Fruit fly (Drosophila melanogaster) whole organism, embryonic: ENCODE results near the gene Esyt2.

Experiments
- Aef1 ChIP-seq: fragments of 200-800 bp; sonication (Bioruptor generic); IDR thresholded peaks from 3 replicates; pipeline ENCODE4 v1.3.6; 2022; ENCODE audit warnings: missing biosample characterization, missing genetic modification characterization
- BEAF-32 ChIP-seq: fragments of 200-800 bp; sonication (Bioruptor generic); optimal IDR thresholded peaks from 3 replicates; lab custom pipeline; 2017; ENCODE audit warnings: missing biosample characterization, missing genetic modification characterization, mild to moderate bottlenecking, moderate library complexity, missing genetic modification reagents
- BtbVII ChIP-seq: fragments of 200-800 bp; sonication (Bioruptor generic); optimal IDR thresholded peaks from 3 replicates; lab custom pipeline; 2017; ENCODE audit warnings: missing biosample characterization, mild to moderate bottlenecking, missing genetic modification characterization
- CG10543 ChIP-seq: fragments of 200-800 bp; sonication (Bioruptor generic); optimal IDR thresholded peaks from 3 replicates; lab custom pipeline; 2017; ENCODE audit warnings: missing biosample characterization, mild to moderate bottlenecking, missing genetic modification characterization, moderate library complexity
- CG12659 ChIP-seq: fragments of 200-800 bp; sonication (Bioruptor generic); optimal IDR thresholded peaks from 3 replicates; lab custom pipeline; 2017; ENCODE audit warnings: mild to moderate bottlenecking, missing biosample characterization, missing genetic modification reagents, missing genetic modification characterization
- CG14050 ChIP-seq: fragments of 200-800 bp; sonication (Bioruptor generic); IDR thresholded peaks from 3 replicates; pipeline ENCODE4 v1.3.6; 2022; ENCODE audit warnings: missing biosample characterization, missing genetic modification characterization
- CG1529 ChIP-seq: fragments of 200-800 bp; sonication (Bioruptor generic); optimal IDR thresholded peaks from 3 replicates; lab custom pipeline; 2018; ENCODE audit warnings: missing biosample characterization, missing genetic modification characterization
- CG17802 ChIP-seq: fragments of 200-800 bp; sonication (Bioruptor generic); optimal IDR thresholded peaks from 2 replicates; lab custom pipeline; 2018; ENCODE audit warnings: missing biosample characterization, mild to moderate bottlenecking, missing genetic modification characterization, moderate library complexity
- CG31224 ChIP-seq: fragments of 200-800 bp; sonication (Bioruptor generic); IDR thresholded peaks from 2 replicates; pipeline ENCODE4 v1.3.6; 2022; ENCODE audit warnings: missing biosample characterization, missing genetic modification characterization
- CG3163 ChIP-seq: fragments of 200-800 bp; sonication (Bioruptor generic); optimal IDR thresholded peaks from 3 replicates; lab custom pipeline; 2016; ENCODE audit warnings: missing biosample characterization, missing genetic modification characterization
- CG4404 ChIP-seq: fragments of 200-800 bp; sonication (Bioruptor generic); IDR thresholded peaks from 2 replicates; pipeline ENCODE4 v1.3.6; 2022; ENCODE audit warnings: missing biosample characterization, missing genetic modification characterization
- CG4730 ChIP-seq: fragments of 200-800 bp; sonication (Bioruptor generic); IDR thresholded peaks from 2 replicates; pipeline ENCODE4 v1.3.6; 2022; ENCODE audit warnings: missing biosample characterization, missing genetic modification characterization
- CG6689 ChIP-seq: fragments of 200-800 bp; sonication (Bioruptor generic); IDR thresholded peaks from 2 replicates; pipeline ENCODE4 v1.3.6; 2022; ENCODE audit warnings: missing biosample characterization, missing genetic modification characterization
- CG7372 ChIP-seq: fragments of 200-800 bp; sonication (Bioruptor generic); IDR thresholded peaks from 2 replicates; pipeline ENCODE4 v1.3.6; 2022; ENCODE audit warnings: missing biosample characterization, missing genetic modification characterization
- CG7963 ChIP-seq: fragments of 200-800 bp; sonication (Bioruptor generic); IDR thresholded peaks from 3 replicates; pipeline ENCODE4 v1.3.6; 2022; ENCODE audit warnings: missing biosample characterization, missing genetic modification characterization; ENCODE audit not compliant: partially characterized antibody
- CG7987 ChIP-seq: fragments of 200-800 bp; sonication (Bioruptor generic); optimal IDR thresholded peaks from 2 replicates; lab custom pipeline; 2018; ENCODE audit warnings: missing biosample characterization, mild to moderate bottlenecking, missing genetic modification characterization, moderate library complexity
- CG9727 ChIP-seq: fragments of 200-800 bp; sonication (Bioruptor generic); optimal IDR thresholded peaks from 3 replicates; lab custom pipeline; 2017; ENCODE audit warnings: missing biosample characterization, mild to moderate bottlenecking, missing genetic modification characterization
- Camta ChIP-seq: fragments of 200-800 bp; sonication (Bioruptor generic); optimal IDR thresholded peaks from 2 replicates; lab custom pipeline; 2016; ENCODE audit warnings: missing biosample characterization, missing genetic modification characterization
- CkIIα-i1 ChIP-seq: fragments of 200-800 bp; sonication (Bioruptor generic); IDR thresholded peaks from 2 replicates; pipeline ENCODE4 v1.3.6; 2022; ENCODE audit warnings: missing biosample characterization, missing genetic modification characterization
- Dip2 ChIP-seq: fragments of 200-800 bp; sonication (Bioruptor generic); IDR thresholded peaks from 2 replicates; pipeline ENCODE4 v1.3.6; 2022; ENCODE audit warnings: missing biosample characterization, missing genetic modification characterization
- Gug ChIP-seq: fragments of 200-800 bp; sonication (Bioruptor generic); IDR thresholded peaks from 4 replicates; pipeline ENCODE4 v1.3.6; 2022; ENCODE audit warnings: missing biosample characterization, missing genetic modification characterization
- Hmx ChIP-seq: fragments of 200-800 bp; sonication (Bioruptor generic); optimal IDR thresholded peaks from 2 replicates; lab custom pipeline; 2016; ENCODE audit warnings: missing biosample characterization, missing genetic modification characterization
- Hsf ChIP-seq: fragments of 200-800 bp; sonication (Bioruptor generic); optimal IDR thresholded peaks from 3 replicates; lab custom pipeline; 2016; ENCODE audit warnings: missing biosample characterization, missing genetic modification characterization
- Jarid2 ChIP-seq: fragments of 200-800 bp; sonication (Bioruptor generic); optimal IDR thresholded peaks from 3 replicates; lab custom pipeline; 2017; ENCODE audit warnings: mild to moderate bottlenecking, missing biosample characterization, missing genetic modification reagents, missing genetic modification characterization
- Max ChIP-seq: fragments of 200-800 bp; sonication (Bioruptor generic); optimal IDR thresholded peaks from 2 replicates; lab custom pipeline; 2016; ENCODE audit warnings: missing biosample characterization, mild to moderate bottlenecking, missing genetic modification characterization
- NFAT ChIP-seq: fragments of 200-800 bp; sonication (Bioruptor generic); IDR thresholded peaks from 2 replicates; pipeline ENCODE4 v1.3.6; 2022; ENCODE audit warnings: missing biosample characterization, missing genetic modification characterization
- Nf-YC ChIP-seq: fragments of 200-800 bp; optimal IDR thresholded peaks from 3 replicates; lab custom pipeline; 2019; ENCODE audit warnings: missing biosample characterization, mild to moderate bottlenecking, missing genetic modification characterization, moderate library complexity
- PHDP ChIP-seq: fragments of 200-800 bp; sonication (Bioruptor generic); optimal IDR thresholded peaks from 3 replicates; lab custom pipeline; 2018; ENCODE audit warnings: missing biosample characterization, mild to moderate bottlenecking, missing genetic modification characterization, moderate library complexity
- Ptx1 ChIP-seq: fragments of 200-800 bp; sonication (Bioruptor generic); IDR thresholded peaks from 2 replicates; pipeline ENCODE4 v1.3.6; 2022; ENCODE audit warnings: missing biosample characterization, missing genetic modification characterization
- Ssrp ChIP-seq: fragments of 200-800 bp; sonication (Bioruptor generic); optimal IDR thresholded peaks from 2 replicates; lab custom pipeline; 2018; ENCODE audit warnings: missing biosample characterization, mild to moderate bottlenecking, missing genetic modification characterization, moderate library complexity
- Usf ChIP-seq: fragments of 200-800 bp; sonication (Bioruptor generic); optimal IDR thresholded peaks from 2 replicates; lab custom pipeline; 2017; ENCODE audit warnings: missing genotype, missing biosample characterization, missing genetic modification characterization
- Xrp1 ChIP-seq: fragments of 200-800 bp; sonication (Bioruptor generic); IDR thresholded peaks from 2 replicates; pipeline ENCODE4 v1.3.6; 2022; ENCODE audit warnings: missing biosample characterization, missing genetic modification characterization
- ase ChIP-seq: fragments of 200-800 bp; sonication (Bioruptor generic); IDR thresholded peaks from 3 replicates; pipeline ENCODE4 v1.3.6; 2022; ENCODE audit warnings: missing biosample characterization, missing genetic modification characterization
- az2 ChIP-seq: fragments of 200-800 bp; sonication (Bioruptor generic); optimal IDR thresholded peaks from 3 replicates; lab custom pipeline; 2016; ENCODE audit warnings: missing biosample characterization, missing genetic modification characterization
- bab2 ChIP-seq: fragments of 200-800 bp; sonication (Bioruptor generic); optimal IDR thresholded peaks from 2 replicates; lab custom pipeline; 2016; ENCODE audit warnings: missing biosample characterization, missing genetic modification characterization
- btn ChIP-seq: fragments of 200-800 bp; sonication (Bioruptor generic); optimal IDR thresholded peaks from 2 replicates; lab custom pipeline; 2016; ENCODE audit warnings: missing biosample characterization, missing genetic modification characterization
- cato ChIP-seq: fragments of 200-800 bp; sonication (Bioruptor generic); optimal IDR thresholded peaks from 2 replicates; lab custom pipeline; 2016; ENCODE audit warnings: missing biosample characterization, missing genetic modification characterization, borderline replicate concordance
- chinmo ChIP-seq: fragments of 200-800 bp; sonication (Bioruptor generic); IDR thresholded peaks from 4 replicates; pipeline ENCODE4 v1.3.6; 2022; ENCODE audit warnings: missing biosample characterization, missing genetic modification characterization; ENCODE audit not compliant: partially characterized antibody
- ci ChIP-seq: fragments of 200-800 bp; sonication (Bioruptor generic); IDR thresholded peaks from 3 replicates; pipeline ENCODE4 v1.3.6; 2022; ENCODE audit warnings: missing biosample characterization, missing genetic modification characterization
- corto ChIP-seq: fragments of 200-800 bp; sonication (Bioruptor generic); optimal IDR thresholded peaks from 2 replicates; lab custom pipeline; 2016; ENCODE audit warnings: missing biosample characterization, mild to moderate bottlenecking, missing genetic modification characterization, moderate library complexity
- dysf ChIP-seq: fragments of 200-800 bp; sonication (Bioruptor generic); IDR thresholded peaks from 3 replicates; pipeline ENCODE4 v1.3.6; 2022; ENCODE audit warnings: missing biosample characterization, missing genetic modification characterization
- ewg ChIP-seq: fragments of 200-800 bp; sonication (Bioruptor generic); optimal IDR thresholded peaks from 3 replicates; lab custom pipeline; 2017; ENCODE audit warnings: mild to moderate bottlenecking, missing biosample characterization, missing genetic modification reagents, missing genetic modification characterization
- fd102C ChIP-seq: fragments of 200-800 bp; sonication (Bioruptor generic); optimal IDR thresholded peaks from 2 replicates; lab custom pipeline; 2018; ENCODE audit warnings: missing biosample characterization, mild to moderate bottlenecking, missing genetic modification characterization, moderate library complexity
- gt ChIP-seq: fragments of 200-800 bp; sonication (Bioruptor generic); IDR thresholded peaks from 2 replicates; pipeline ENCODE4 v1.3.6; 2022; ENCODE audit warnings: missing biosample characterization, missing genetic modification characterization
- hb ChIP-seq: fragments of 200-800 bp; sonication (Bioruptor generic); IDR thresholded peaks from 3 replicates; pipeline ENCODE4 v1.3.6; 2022; ENCODE audit warnings: missing biosample characterization, missing genetic modification characterization; ENCODE audit not compliant: partially characterized antibody
- hth ChIP-seq: fragments of >200 bp; optimal IDR thresholded peaks from 2 replicates; lab custom pipeline; 2017; ENCODE audit warnings: inconsistent platforms
- insv ChIP-seq, 2 experiments: fragments of 200-800 bp; sonication (Bioruptor generic); optimal IDR thresholded peaks; 3 replicates each; lab custom pipeline; 2016 to 2018; ENCODE audit warnings: missing biosample characterization in 2 of 2, missing genetic modification characterization in 2 of 2
- nerfin-2 ChIP-seq: fragments of 200-800 bp; sonication (Bioruptor generic); IDR thresholded peaks from 2 replicates; pipeline ENCODE4 v1.3.6; 2022; ENCODE audit warnings: missing biosample characterization, missing genetic modification characterization; ENCODE audit not compliant: partially characterized antibody
- prd ChIP-seq, 3 experiments: fragments of >200 bp in 2 of 3; fragments of 200-800 bp in 1 of 3; sonication (Bioruptor generic) in 1 of 3; optimal IDR thresholded peaks in 2 of 3; IDR thresholded peaks in 1 of 3; 2 replicates in 2 of 3; 3 replicates in 1 of 3; pipeline versions ENCODE4 v1.3.6 to Lab custom; 2017 to 2022; ENCODE audit warnings: missing biosample characterization in 1 of 3, missing genetic modification characterization in 1 of 3
- ranshi ChIP-seq: fragments of 200-800 bp; sonication (Bioruptor generic); IDR thresholded peaks from 2 replicates; pipeline ENCODE4 v1.3.6; 2022; ENCODE audit warnings: missing biosample characterization, missing genetic modification characterization
- slbo ChIP-seq: fragments of 200-800 bp; sonication (Bioruptor generic); IDR thresholded peaks from 2 replicates; pipeline ENCODE4 v1.3.6; 2022; ENCODE audit warnings: missing biosample characterization, missing genetic modification characterization

Esyt2 gene

DNA sequence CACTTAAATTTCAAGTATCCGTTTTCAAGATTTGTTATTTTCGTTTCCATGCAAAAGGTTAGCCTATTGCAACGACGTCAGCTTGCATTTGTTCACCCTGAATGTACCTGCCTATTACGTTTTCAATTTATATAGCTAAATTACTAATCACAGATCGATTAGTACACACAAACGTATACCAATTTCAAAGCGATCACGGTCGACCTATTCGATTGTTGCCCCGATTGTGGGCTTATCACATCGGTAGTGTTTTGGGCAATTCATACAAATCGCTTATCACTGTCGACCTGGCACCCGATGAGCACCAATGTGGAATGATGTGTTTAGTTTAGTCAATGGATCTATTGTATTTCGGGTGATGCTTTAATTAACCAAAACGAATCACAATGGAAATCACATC lies 52.4 kb downstream of the Esyt2 start (continued):
- TF ChIP-seq ewg (no peak), hth (no peak), CG7987 (GFP tag; lab: Kevin White, UChicago) (no peak), chinmo (GFP tag; lab: Robert Waterston, UW) (0 out of 4 replicates have a peak, but pooled peaks have one; percentile 48), BtbVII (GFP tag; lab: Kevin White, UChicago) (no peak), Nf-YC (tag; lab: Kevin White, UChicago) (no peak), CG9727 (no peak), CG4730 (no peak), Hmx (GFP tag; lab: Kevin White, UChicago) (no peak), CG31224 (GFP tag; lab: Robert Waterston, UW) (no peak), fd102C (GFP tag; lab: Kevin White, UChicago) (no peak), CG7372 (GFP tag; lab: Robert Waterston, UW) (no peak), CG1529 (GFP tag; lab: Kevin White, UChicago) (no peak), CG17802 (tag; lab: Kevin White, UChicago) (no peak), slbo (GFP tag; lab: Robert Waterston, UW) (no peak), ranshi (GFP tag; lab: Robert Waterston, UW) (no peak), CG4404 (GFP tag; lab: Robert Waterston, UW) (no peak), ci (0 out of 3 replicates have a peak, but pooled peaks have one; percentile 10), Aef1 (GFP tag; lab: Robert Waterston, UW) (no peak), btn (GFP tag; lab: Kevin White, UChicago) (no peak), corto (GFP tag; lab: Kevin White, UChicago) (no peak), CkIIα-i1 (no peak), CG7963 (GFP tag; lab: Robert Waterston, UW) (no peak), Xrp1 (GFP tag; lab: Robert Waterston, UW) (no peak), dysf (no peak), hb (GFP tag; lab: Robert Waterston, UW) (no peak), Usf (GFP tag; lab: Kevin White, UChicago) (no peak), gt (no peak), CG12659 (GFP tag; lab: Kevin White, UChicago) (no peak), az2 (GFP tag; lab: Kevin White, UChicago) (no peak), Camta (GFP tag; lab: Kevin White, UChicago) (no peak), CG3163 (GFP tag; lab: Kevin White, UChicago) (no peak), Ptx1 (GFP tag; lab: Robert Waterston, UW) (no peak), prd (optimal IDR thresholded peaks at IDR 0.05; lab: Kevin White, UChicago) (no peak), prd (GFP tag; IDR thresholded peaks at IDR 0.05; lab: Robert Waterston, UW) (no peak), nerfin-2 (GFP tag; lab: Robert Waterston, UW) (no peak)

DNA sequence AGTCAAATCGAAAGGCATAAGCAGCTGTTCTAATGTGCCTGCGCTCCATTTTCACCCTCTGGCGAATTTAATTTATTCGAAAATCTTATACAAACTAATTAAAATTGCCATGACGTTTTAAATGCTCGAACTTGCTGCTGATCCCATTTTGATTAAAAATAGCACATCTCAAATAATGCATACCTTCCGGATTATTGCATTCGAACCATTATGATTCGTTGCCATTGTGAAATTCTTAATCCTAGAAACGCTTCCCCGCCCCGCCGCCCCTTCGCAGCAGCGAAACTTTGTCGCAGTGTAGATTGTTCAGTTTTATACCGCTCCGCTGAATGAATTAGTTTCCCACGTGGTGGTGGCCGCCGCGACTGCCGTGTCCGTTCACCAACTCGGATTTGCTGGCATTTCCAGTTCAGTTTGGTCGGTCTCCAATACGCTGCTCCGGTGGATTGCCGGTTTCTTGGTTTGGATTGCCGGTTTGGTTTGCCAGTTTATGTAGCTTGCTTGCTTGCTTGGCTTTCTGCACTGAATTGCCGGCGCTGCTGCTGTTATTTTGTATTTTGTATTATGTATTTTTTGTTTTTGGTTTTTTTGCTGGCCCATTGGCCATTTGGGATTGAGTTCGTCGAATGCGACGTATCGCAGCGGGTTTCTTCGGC lies 54.2 kb downstream of the Esyt2 start:
- no peak for TF ChIP-seq Jarid2 (GFP tag; lab: Kevin White, UChicago)
- peak; percentile 9 for TF ChIP-seq PHDP
- no peak for TF ChIP-seq BEAF-32 (GFP tag; lab: Kevin White, UChicago)
- TF ChIP-seq CG6689 (GFP tag; lab: Robert Waterston, UW) = 0 out of 2 replicates have a peak, but pooled peaks have one; percentile 44
- TF ChIP-seq insv (GFP tag; optimal IDR thresholded peaks at IDR 0.05; lab: Kevin White, UChicago) = no peak
- TF ChIP-seq Max = no peak
- no peak for TF ChIP-seq Dip2 (GFP tag; lab: Robert Waterston, UW)
- peak; percentile 33 for TF ChIP-seq bab2
- TF ChIP-seq cato (GFP tag; lab: Kevin White, UChicago) = no peak
- no peak for TF ChIP-seq NFAT
- 0 out of 3 replicates have a peak, but pooled peaks have one; percentile 17 for TF ChIP-seq ase
- TF ChIP-seq CkIIα-i1 = 0 out of 2 replicates have a peak, but pooled peaks have one; percentile 11
- TF ChIP-seq CG10543 (GFP tag; lab: Kevin White, UChicago) = no peak
- peak; percentile 7 for TF ChIP-seq Hsf
- TF ChIP-seq Gug (GFP tag; lab: Robert Waterston, UW) = peak; percentile 34; the same call in 1 of the 4 replicates
- TF ChIP-seq Ssrp (tag; lab: Kevin White, UChicago) = peak; percentile 33
- TF ChIP-seq CG14050 = no peak
